Fruit fly (Drosophila melanogaster) whole organism, prepupa: ENCODE measurements around the gene Mps1.

Experiments used
- CG34406 ChIP-seq: fragments of 200-800 bp; sonication (Bioruptor generic); optimal IDR thresholded peaks from 3 replicates; lab custom pipeline; 2016; ENCODE audit warnings: missing biosample characterization, missing genetic modification characterization
- CG6808 ChIP-seq: fragments of 200-800 bp; sonication (Bioruptor generic); optimal IDR thresholded peaks from 3 replicates; lab custom pipeline; 2017; ENCODE audit warnings: missing biosample characterization, missing genetic modification characterization, mild to moderate bottlenecking, moderate library complexity, missing genetic modification reagents
- CG8319 ChIP-seq: fragments of 200-800 bp; sonication (Bioruptor generic); optimal IDR thresholded peaks from 3 replicates; lab custom pipeline; 2016; ENCODE audit warnings: missing biosample characterization, missing genetic modification characterization
- Gug ChIP-seq: fragments of 200-800 bp; sonication (Bioruptor generic); IDR thresholded peaks from 2 replicates; pipeline ENCODE4 v1.3.6; 2022; ENCODE audit warnings: missing biosample characterization, missing genetic modification characterization
- Hr39 ChIP-seq: fragments of 200-800 bp; sonication (Bioruptor generic); optimal IDR thresholded peaks from 2 replicates; lab custom pipeline; 2016; ENCODE audit warnings: missing biosample characterization, missing genetic modification characterization
- esn ChIP-seq: fragments of 200-800 bp; sonication (Bioruptor generic); optimal IDR thresholded peaks from 2 replicates; lab custom pipeline; 2016; ENCODE audit warnings: missing biosample characterization, mild to moderate bottlenecking, missing genetic modification characterization, moderate library complexity
- fd85E ChIP-seq: fragments of 200-800 bp; sonication (Bioruptor generic); optimal IDR thresholded peaks from 3 replicates; lab custom pipeline; 2016; ENCODE audit warnings: missing biosample characterization, missing genetic modification characterization
- vri ChIP-seq: fragments of 200-800 bp; sonication (Bioruptor generic); optimal IDR thresholded peaks from 3 replicates; lab custom pipeline; 2016; ENCODE audit warnings: missing biosample characterization, mild to moderate bottlenecking, missing genetic modification characterization

dm6 chr3R:17704538-17704854 is 33.4 kb downstream of the Mps1 start:
- TF ChIP-seq fd85E (no peak), esn (no peak), CG6808 (GFP tag; lab: Kevin White, UChicago) (peak; percentile 9), CG8319 (GFP tag; lab: Kevin White, UChicago) (no peak), CG34406 (GFP tag; lab: Kevin White, UChicago) (no peak), Gug (GFP tag; lab: Robert Waterston, UW) (no peak), vri (no peak), Hr39 (no peak)
